Worm (Caenorhabditis elegans): Measurements from ENCODE around the gene ora-1.
A peak's percentile ranks its signal among the peaks of the same experiment; 100 is the strongest.

ora-1 gene

ce11 chrIV:8007549-8007948 is 29.9 kb downstream of the ora-1 start:
- no peak for TF ChIP-seq hmbx-1 (tag; optimal IDR thresholded peaks at IDR 0.05)
- no peak for TF ChIP-seq B0310.2 (tag; optimal IDR thresholded peaks at IDR 0.05)
- no peak for TF ChIP-seq hnd-1 (tag; optimal IDR thresholded peaks at IDR 0.05)
- no peak for TF ChIP-seq pes-1 (GFP tag; IDR thresholded peaks at IDR 0.05)
- TF ChIP-seq ets-7 (tag; optimal IDR thresholded peaks at IDR 0.05): no peak
- TF ChIP-seq ceh-13 (GFP tag; optimal IDR thresholded peaks at IDR 0.05): no peak
- no peak for TF ChIP-seq ceh-36 (tag; optimal IDR thresholded peaks at IDR 0.05)

- TF ChIP-seq ama-1 (optimal IDR thresholded peaks at IDR 0.05) (no peak), sea-1 (GFP tag; conservative IDR thresholded peaks at IDR 0.05) (no peak), hnd-1 (tag; optimal IDR thresholded peaks at IDR 0.05) (no peak), tbx-11 (GFP tag; IDR thresholded peaks at IDR 0.05) (0 out of 2 replicates have a peak, but pooled peaks have one; percentile 6), hmg-4 (GFP tag; optimal IDR thresholded peaks at IDR 0.05) (peak; percentile 73), F13C5.2 (tag; optimal IDR thresholded peaks at IDR 0.05) (peak; percentile 2), scrt-1 (GFP tag; IDR thresholded peaks at IDR 0.05) (0 out of 2 replicates have a peak, but pooled peaks have one; percentile 6), flt-1 (GFP tag; IDR thresholded peaks at IDR 0.05) (no peak)
Measured at ce11 chrIV:8008137-8008536, 30.4 kb downstream of the ora-1 start.

ce11 chrIV:8009374-8009773 is 31.7 kb downstream of the ora-1 start:
- TF ChIP-seq hmg-4 (GFP tag; optimal IDR thresholded peaks at IDR 0.05) (peak; percentile 45), ceh-36 (tag; optimal IDR thresholded peaks at IDR 0.05) (no peak)

DNA sequence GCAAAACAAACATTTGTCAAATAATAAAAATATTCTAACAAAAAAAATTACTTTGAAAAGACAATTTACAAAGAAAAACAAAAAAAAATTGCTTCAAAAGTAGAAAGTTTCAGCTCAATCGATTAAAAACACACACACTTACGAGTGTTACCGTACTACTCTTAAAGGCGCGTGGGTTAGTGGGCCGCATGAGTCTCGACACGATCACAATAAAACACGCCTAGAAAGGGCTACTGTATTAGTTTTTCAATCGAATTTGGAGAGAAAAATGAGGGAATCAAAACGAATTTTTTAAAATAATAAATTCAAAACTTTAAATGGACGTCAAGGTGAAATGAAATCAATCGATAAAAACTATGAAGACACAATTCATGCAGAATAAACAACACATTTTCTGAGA is 32.8 kb downstream of the ora-1 start:
- no peak for TF ChIP-seq hmg-4 (GFP tag; optimal IDR thresholded peaks at IDR 0.05)
- no peak for TF ChIP-seq hmbx-1 (tag; optimal IDR thresholded peaks at IDR 0.05)
- TF ChIP-seq B0310.2 (tag; optimal IDR thresholded peaks at IDR 0.05): no peak
- no peak for TF ChIP-seq flt-1 (GFP tag; IDR thresholded peaks at IDR 0.05)
- no peak for TF ChIP-seq ets-7 (tag; optimal IDR thresholded peaks at IDR 0.05)
- no peak for TF ChIP-seq ama-1 (optimal IDR thresholded peaks at IDR 0.05)
- no peak for TF ChIP-seq ceh-36 (tag; optimal IDR thresholded peaks at IDR 0.05)
- no peak for TF ChIP-seq scrt-1 (GFP tag; IDR thresholded peaks at IDR 0.05)
- no peak for TF ChIP-seq hnd-1 (tag; optimal IDR thresholded peaks at IDR 0.05)
- TF ChIP-seq F13C5.2 (tag; optimal IDR thresholded peaks at IDR 0.05): no peak
- TF ChIP-seq tra-4 (tag; optimal IDR thresholded peaks at IDR 0.05): no peak
- no peak for TF ChIP-seq ceh-13 (GFP tag; optimal IDR thresholded peaks at IDR 0.05)
- TF ChIP-seq tbx-11 (GFP tag; IDR thresholded peaks at IDR 0.05): no peak
- TF ChIP-seq tbx-37 (GFP tag; conservative IDR thresholded peaks at IDR 0.05): no peak

DNA sequence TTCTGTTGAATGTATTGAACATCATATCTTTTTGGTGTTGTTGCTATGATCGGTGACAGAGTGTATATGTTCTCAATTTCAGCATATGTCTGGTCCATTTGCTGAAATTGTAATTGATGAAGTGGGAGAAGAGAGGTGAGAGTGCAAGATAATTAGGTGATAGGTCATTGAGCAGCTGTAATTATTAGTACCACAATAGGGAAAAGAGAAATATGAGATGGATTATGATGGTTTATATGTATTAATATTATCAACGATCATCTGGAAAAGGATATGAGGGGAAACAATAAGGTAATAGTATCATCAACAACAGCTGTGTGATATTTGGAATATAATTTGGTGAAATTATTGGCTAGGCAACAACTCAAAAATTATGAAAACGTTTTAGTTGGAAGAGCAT is 34.6 kb downstream of the ora-1 start, which contains the start of gene Y42H9B.3:
Y42H9B.3 (minus strand) TSS at position 101 of the 400 bp plus-strand sequence.
- TF ChIP-seq ama-1 (optimal IDR thresholded peaks at IDR 0.05) (no peak), hmg-4 (GFP tag; optimal IDR thresholded peaks at IDR 0.05) (no peak), F13C5.2 (tag; optimal IDR thresholded peaks at IDR 0.05) (no peak), sea-1 (GFP tag; conservative IDR thresholded peaks at IDR 0.05) (no peak), ceh-36 (tag; optimal IDR thresholded peaks at IDR 0.05) (no peak), tbx-11 (GFP tag; IDR thresholded peaks at IDR 0.05) (no peak), ceh-13 (GFP tag; optimal IDR thresholded peaks at IDR 0.05) (no peak), hmbx-1 (tag; optimal IDR thresholded peaks at IDR 0.05) (no peak), scrt-1 (GFP tag; IDR thresholded peaks at IDR 0.05) (no peak), pes-1 (GFP tag; IDR thresholded peaks at IDR 0.05) (no peak), tra-4 (tag; optimal IDR thresholded peaks at IDR 0.05) (no peak), ets-7 (tag; optimal IDR thresholded peaks at IDR 0.05) (no peak), hnd-1 (tag; optimal IDR thresholded peaks at IDR 0.05) (no peak), B0310.2 (tag; optimal IDR thresholded peaks at IDR 0.05) (no peak), tbx-37 (GFP tag; conservative IDR thresholded peaks at IDR 0.05) (no peak), aly-1 (tag; optimal IDR thresholded peaks at IDR 0.05) (no peak), flt-1 (GFP tag; IDR thresholded peaks at IDR 0.05) (no peak)

ce11 chrIV:8013849-8014248 is 36.2 kb downstream of the ora-1 start, which contains the start of gene C26B2.8:
C26B2.8 (plus strand) TSS chrIV:8014149.
- TF ChIP-seq scrt-1 (GFP tag; IDR thresholded peaks at IDR 0.05): no peak
- TF ChIP-seq tbx-37 (GFP tag; conservative IDR thresholded peaks at IDR 0.05): no peak
- no peak for TF ChIP-seq hnd-1 (tag; optimal IDR thresholded peaks at IDR 0.05)
- no peak for TF ChIP-seq aly-1 (tag; optimal IDR thresholded peaks at IDR 0.05)

ce11 chrIV:8015726-8016312 is 38.1 kb downstream of the ora-1 start, which contains the start of gene C26B2.7:
C26B2.7 (plus strand) TSS chrIV:8016274.
- peak; percentile 43; the same call in 1 of the 2 replicates for TF ChIP-seq tbx-37 (GFP tag; conservative IDR thresholded peaks at IDR 0.05)
- TF ChIP-seq ets-7 (tag; optimal IDR thresholded peaks at IDR 0.05): peak; percentile 66
- TF ChIP-seq pes-1 (GFP tag; IDR thresholded peaks at IDR 0.05): peak; percentile 80
- 0 out of 2 replicates have a peak, but pooled peaks have one; percentile 22 for TF ChIP-seq sea-1 (GFP tag; conservative IDR thresholded peaks at IDR 0.05)
- TF ChIP-seq scrt-1 (GFP tag; IDR thresholded peaks at IDR 0.05): peak; percentile 54; the same call in 1 of the 2 replicates

DNA sequence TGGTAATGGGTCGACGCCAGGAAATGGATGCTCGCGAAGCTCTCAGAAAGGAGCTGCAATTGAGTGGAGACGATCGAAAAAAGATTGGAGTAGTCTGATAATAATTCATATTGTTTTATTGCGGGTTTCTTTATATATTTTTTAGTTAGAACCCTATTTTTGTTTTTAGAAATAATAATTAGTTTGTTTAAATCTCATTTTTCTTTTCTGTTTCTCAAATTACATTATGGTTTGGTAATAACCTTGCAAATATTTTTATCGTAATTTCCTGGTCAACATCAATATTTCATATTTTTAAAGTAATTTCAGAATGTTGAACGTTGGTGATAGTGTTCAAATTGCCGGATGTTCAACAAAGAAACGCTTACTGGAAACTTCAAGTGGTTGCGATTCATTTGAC is 39.0 kb downstream of the ora-1 start, which contains the start of gene elpc-4:
elpc-4 (plus strand) TSS at position 301 of the 400 bp plus-strand sequence.
- TF ChIP-seq hmg-4 (GFP tag; optimal IDR thresholded peaks at IDR 0.05): no peak
- no peak for TF ChIP-seq ama-1 (optimal IDR thresholded peaks at IDR 0.05)
- TF ChIP-seq scrt-1 (GFP tag; IDR thresholded peaks at IDR 0.05): no peak
- no peak for TF ChIP-seq aly-1 (tag; optimal IDR thresholded peaks at IDR 0.05)
- TF ChIP-seq flt-1 (GFP tag; IDR thresholded peaks at IDR 0.05): no peak
- TF ChIP-seq ceh-36 (tag; optimal IDR thresholded peaks at IDR 0.05): no peak
- no peak for TF ChIP-seq sea-1 (GFP tag; conservative IDR thresholded peaks at IDR 0.05)
- TF ChIP-seq hnd-1 (tag; optimal IDR thresholded peaks at IDR 0.05): no peak
- TF ChIP-seq ets-7 (tag; optimal IDR thresholded peaks at IDR 0.05): no peak
- no peak for TF ChIP-seq F13C5.2 (tag; optimal IDR thresholded peaks at IDR 0.05)
- no peak for TF ChIP-seq hmbx-1 (tag; optimal IDR thresholded peaks at IDR 0.05)
- no peak for TF ChIP-seq ceh-13 (GFP tag; optimal IDR thresholded peaks at IDR 0.05)

Measured in whole organism, early embryonic.